Worm (Caenorhabditis elegans) whole organism, L1 larva: ENCODE results near the gene del-2.

Experiments
- aly-2 ChIP-seq: fragments of 150-350 bp; optimal IDR thresholded peaks from 2 replicates; lab custom pipeline; 2014; ENCODE audit warnings: missing biosample characterization, missing genetic modification characterization
- ces-1 ChIP-seq: fragments of 150-350 bp; optimal IDR thresholded peaks from 2 replicates; lab custom pipeline; 2014; ENCODE audit warnings: missing biosample characterization, missing genetic modification reagents, missing genetic modification characterization
- elt-2 ChIP-seq: sonication (generic microtip); optimal IDR thresholded peaks from 2 replicates; lab custom pipeline; 2016; ENCODE audit warnings: missing genetic modification characterization, mild to moderate bottlenecking, inconsistent platforms, missing compliant biosample characterization, missing genetic modification reagents
- snpc-4 ChIP-seq: fragments of 150-350 bp; optimal IDR thresholded peaks from 2 replicates; lab custom pipeline; 2014; ENCODE audit warnings: missing biosample characterization, missing genetic modification characterization
- unc-62 ChIP-seq: fragments of 150-350 bp; optimal IDR thresholded peaks from 2 replicates; lab custom pipeline; 2014; ENCODE audit warnings: missing biosample characterization, missing genetic modification reagents, missing genetic modification characterization

- TF ChIP-seq snpc-4 (tag; lab: Kevin White, UChicago) (no peak), ces-1 (GFP tag; lab: Kevin White, UChicago) (no peak), aly-2 (no peak), elt-2 (no peak), unc-62 (GFP tag; lab: Kevin White, UChicago) (no peak)
Measured at ce11 chrIV:9592413-9592812, 49.4 kb downstream of the del-2 start, which contains the start of gene pei-1.
